Worm (Caenorhabditis elegans) whole organism, mixed stage, embryonic: ENCODE data around the gene srsx-3.

Experiments
- M03D4.4 ChIP-seq: sonication (generic microtip); optimal IDR thresholded peaks from 2 replicates; lab custom pipeline; 2017; ENCODE audit warnings: mild to moderate bottlenecking, missing genetic modification characterization, missing compliant biosample characterization
- bed-3 ChIP-seq: fragments of 200-800 bp; sonication (Bioruptor generic); optimal IDR thresholded peaks from 3 replicates; lab custom pipeline; 2018; ENCODE audit warnings: mild to moderate bottlenecking, missing genetic modification characterization, moderate library complexity, missing compliant biosample characterization
- blmp-1 ChIP-seq: fragments of 150-350 bp; optimal IDR thresholded peaks from 2 replicates; lab custom pipeline; 2014; ENCODE audit warnings: missing biosample characterization, missing genetic modification characterization
- ceh-39 ChIP-seq: fragments of 150-350 bp; optimal IDR thresholded peaks from 2 replicates; lab custom pipeline; 2014; ENCODE audit warnings: missing biosample characterization, missing genetic modification characterization
- ceh-43 ChIP-seq: fragments of 200-800 bp; sonication (Bioruptor generic); optimal IDR thresholded peaks from 2 replicates; lab custom pipeline; 2018; ENCODE audit warnings: mild to moderate bottlenecking, missing genetic modification characterization, moderate library complexity, missing compliant biosample characterization
- ceh-83 ChIP-seq: fragments of 200-800 bp; sonication (Bioruptor generic); optimal IDR thresholded peaks from 2 replicates; lab custom pipeline; 2018; ENCODE audit warnings: mild to moderate bottlenecking, missing genetic modification characterization, missing compliant biosample characterization
- ces-1 ChIP-seq: fragments of 150-350 bp; optimal IDR thresholded peaks from 2 replicates; lab custom pipeline; 2014; ENCODE audit warnings: missing biosample characterization, missing genetic modification reagents, missing genetic modification characterization
- cnd-1 ChIP-seq: fragments of 200-800 bp; sonication (Bioruptor generic); optimal IDR thresholded peaks from 2 replicates; lab custom pipeline; 2018; ENCODE audit warnings: mild to moderate bottlenecking, missing genetic modification characterization, missing compliant biosample characterization
- drap-1 ChIP-seq: fragments of 200-800 bp; sonication (Bioruptor generic); optimal IDR thresholded peaks from 3 replicates; lab custom pipeline; 2018; ENCODE audit warnings: mild to moderate bottlenecking, missing genetic modification characterization, missing compliant biosample characterization
- elt-1 ChIP-seq: sonication (generic microtip); optimal IDR thresholded peaks from 2 replicates; lab custom pipeline; 2017; ENCODE audit warnings: missing genetic modification characterization, mild to moderate bottlenecking, missing compliant biosample characterization, antibody characterized with exemption, moderate library complexity, borderline replicate concordance; ENCODE audit not compliant: insufficient read depth
- elt-3 ChIP-seq: fragments of 150-350 bp; optimal IDR thresholded peaks from 2 replicates; lab custom pipeline; 2014; ENCODE audit warnings: missing biosample characterization, missing genetic modification characterization
- flh-1 ChIP-seq: fragments of 200-800 bp; sonication (Bioruptor generic); optimal IDR thresholded peaks from 2 replicates; lab custom pipeline; 2018; ENCODE audit warnings: mild to moderate bottlenecking, missing genetic modification characterization, moderate library complexity, missing compliant biosample characterization
- ham-2 ChIP-seq: fragments of 200-800 bp; sonication (Bioruptor generic); optimal IDR thresholded peaks from 2 replicates; lab custom pipeline; 2018; ENCODE audit warnings: mild to moderate bottlenecking, missing genetic modification characterization, missing compliant biosample characterization
- hlh-1 ChIP-seq: fragments of 150-350 bp; optimal IDR thresholded peaks from 2 replicates; lab custom pipeline; 2014; ENCODE audit warnings: missing biosample characterization, missing genetic modification reagents, missing genetic modification characterization
- lin-13 ChIP-seq: fragments of 150-350 bp; optimal IDR thresholded peaks from 2 replicates; lab custom pipeline; 2014; ENCODE audit warnings: missing biosample characterization, missing genetic modification characterization
- lin-32 ChIP-seq: fragments of 200-800 bp; sonication (Bioruptor generic); optimal IDR thresholded peaks from 2 replicates; lab custom pipeline; 2018; ENCODE audit warnings: mild to moderate bottlenecking, missing genetic modification characterization, missing compliant biosample characterization
- lsy-2 ChIP-seq: fragments of 150-350 bp; optimal IDR thresholded peaks from 2 replicates; lab custom pipeline; 2014; ENCODE audit warnings: missing biosample characterization, missing genetic modification characterization
- nhr-237 ChIP-seq: fragments of 150-350 bp; optimal IDR thresholded peaks from 2 replicates; lab custom pipeline; 2014; ENCODE audit warnings: missing biosample characterization, missing genetic modification characterization
- nhr-76 ChIP-seq: sonication (generic microtip); optimal IDR thresholded peaks from 2 replicates; lab custom pipeline; 2017; ENCODE audit warnings: missing biosample characterization, missing genetic modification characterization
- pha-4 ChIP-seq: fragments of 150-350 bp; optimal IDR thresholded peaks from 2 replicates; lab custom pipeline; 2018; ENCODE audit warnings: missing biosample characterization, missing genetic modification reagents, missing genetic modification characterization
- sem-2 ChIP-seq: fragments of 200-800 bp; sonication (Bioruptor generic); optimal IDR thresholded peaks from 2 replicates; lab custom pipeline; 2018; ENCODE audit warnings: mild to moderate bottlenecking, missing genetic modification characterization, missing compliant biosample characterization
- snpc-4 ChIP-seq: fragments of 150-350 bp; optimal IDR thresholded peaks from 2 replicates; lab custom pipeline; 2014; ENCODE audit warnings: missing biosample characterization, missing genetic modification characterization
- sptf-1 ChIP-seq: sonication (generic microtip); optimal IDR thresholded peaks from 2 replicates; lab custom pipeline; 2017; ENCODE audit warnings: mild to moderate bottlenecking, missing genetic modification characterization, moderate library complexity, missing compliant biosample characterization
- unc-120 ChIP-seq: sonication (generic microtip); optimal IDR thresholded peaks from 2 replicates; lab custom pipeline; 2017; ENCODE audit warnings: missing genetic modification characterization, missing compliant biosample characterization; ENCODE audit not compliant: poor library complexity, severe bottlenecking
- unc-39 ChIP-seq: fragments of 150-350 bp; optimal IDR thresholded peaks from 2 replicates; lab custom pipeline; 2014; ENCODE audit warnings: missing biosample characterization, missing genetic modification characterization
- unc-62 ChIP-seq: fragments of 150-350 bp; optimal IDR thresholded peaks from 2 replicates; lab custom pipeline; 2014; ENCODE audit warnings: missing biosample characterization, missing genetic modification reagents, missing genetic modification characterization
- zip-8 ChIP-seq: fragments of 150-350 bp; optimal IDR thresholded peaks from 2 replicates; lab custom pipeline; 2014; ENCODE audit warnings: missing biosample characterization, missing genetic modification characterization
- ztf-11 ChIP-seq: fragments of 150-350 bp; optimal IDR thresholded peaks from 2 replicates; lab custom pipeline; 2014; ENCODE audit warnings: missing biosample characterization, missing genetic modification characterization

srsx-3 gene

DNA sequence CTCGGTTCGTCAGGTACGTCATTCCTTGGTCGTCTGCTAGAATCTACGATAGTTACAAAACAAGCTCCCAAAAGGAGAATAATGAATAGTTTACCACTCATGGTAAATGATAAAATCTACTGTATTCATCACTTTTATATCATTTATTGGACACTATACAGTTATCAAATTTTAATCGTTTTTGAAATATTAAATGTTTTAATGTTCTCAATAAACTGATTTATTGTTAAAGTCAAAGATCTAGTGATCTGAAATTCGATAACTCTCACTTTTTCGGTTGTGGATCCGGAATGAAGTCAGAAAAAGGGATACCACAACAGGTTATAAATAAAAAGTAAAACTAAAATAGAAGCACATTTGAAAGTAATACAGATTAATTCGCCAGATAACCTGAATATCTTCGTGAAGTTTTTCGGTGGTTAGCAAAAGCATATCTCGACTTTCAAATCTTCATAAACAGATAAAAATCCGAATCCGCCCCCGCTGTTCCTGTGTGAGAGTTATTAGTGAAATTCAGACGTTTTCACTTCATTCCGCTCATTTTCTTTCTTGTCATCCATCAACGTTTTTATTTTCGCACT, 21.8 kb upstream of the srsx-3 start, which contains the start of the genes clec-217 and F26D11.2:
Gene clec-217 (minus strand): TSS at position 101 of the 581 bp plus-strand sequence.
Gene F26D11.2 (plus strand): TSS at position 531 of the 581 bp plus-strand sequence.
- TF ChIP-seq flh-1 (GFP tag; lab: Kevin White, UChicago) = no peak
- no peak for TF ChIP-seq ceh-39 (tag; lab: Kevin White, UChicago)
- TF ChIP-seq ztf-11 = no peak
- TF ChIP-seq ceh-83 = no peak
- TF ChIP-seq elt-3 (tag; lab: Kevin White, UChicago) = no peak
- no peak for TF ChIP-seq lsy-2
- no peak for TF ChIP-seq sem-2
- TF ChIP-seq ceh-43 (GFP tag; lab: Kevin White, UChicago) = no peak
- TF ChIP-seq cnd-1 (tag; lab: Kevin White, UChicago) = no peak

DNA sequence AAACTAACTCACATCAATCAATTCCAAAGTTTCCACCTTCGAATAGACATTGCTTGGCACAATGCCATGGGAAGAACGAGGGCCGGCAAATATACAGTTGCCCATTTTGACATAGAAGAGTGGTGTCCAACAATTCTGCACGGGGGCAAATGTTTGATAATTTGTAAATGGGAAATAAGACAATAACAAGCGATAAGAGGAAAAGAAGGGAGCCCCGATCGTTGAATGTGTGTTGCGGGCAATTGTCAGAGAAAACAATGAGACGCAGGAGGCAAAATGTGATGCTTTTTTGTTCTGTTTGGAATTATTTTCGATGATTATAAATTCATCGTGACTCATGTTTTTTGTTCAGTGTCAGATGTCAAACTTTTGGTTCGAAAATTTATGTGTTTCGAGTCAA, 19.2 kb upstream of the srsx-3 start, which contains the start of gene pals-34:
Gene pals-34 (minus strand): TSS at position 280 of the 400 bp plus-strand sequence.
- TF ChIP-seq unc-39 (tag; lab: Kevin White, UChicago) (no peak), sem-2 (no peak), zip-8 (no peak), unc-120 (tag; lab: Kevin White, UChicago) (no peak), ceh-39 (tag; lab: Kevin White, UChicago) (no peak), ztf-11 (no peak), elt-3 (tag; lab: Kevin White, UChicago) (no peak), drap-1 (GFP tag; lab: Kevin White, UChicago) (no peak), unc-62 (GFP tag; lab: Kevin White, UChicago) (no peak), nhr-237 (tag; lab: Kevin White, UChicago) (no peak), hlh-1 (no peak), nhr-76 (tag; lab: Kevin White, UChicago) (no peak), lin-13 (tag; lab: Kevin White, UChicago) (no peak), lsy-2 (no peak), flh-1 (GFP tag; lab: Kevin White, UChicago) (no peak)

DNA sequence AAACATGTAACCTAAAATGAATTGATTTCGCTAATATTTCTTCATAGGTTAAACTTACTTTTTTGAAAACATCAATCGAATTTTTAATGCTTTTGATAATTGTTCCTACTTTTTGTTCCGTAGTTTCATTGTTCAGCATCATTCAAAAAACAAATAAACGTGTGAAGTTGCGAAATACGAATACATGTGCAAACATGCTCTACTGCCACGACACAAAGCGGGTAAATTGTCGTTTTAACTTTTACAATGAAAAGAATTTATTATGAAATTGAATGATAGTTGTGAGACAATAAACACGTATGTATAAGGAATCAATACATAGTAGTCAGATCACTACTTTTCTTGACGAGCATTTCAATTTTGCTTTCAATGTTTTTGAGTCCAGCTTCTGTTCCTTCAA, 18.1 kb upstream of the srsx-3 start, which contains the start of gene F26D11.12:
Gene F26D11.12 (minus strand): TSS at position 145 of the 400 bp plus-strand sequence.
- no peak for TF ChIP-seq bed-3
- TF ChIP-seq nhr-237 (tag; lab: Kevin White, UChicago) = no peak
- TF ChIP-seq ztf-11 = no peak
- TF ChIP-seq hlh-1 = no peak
- no peak for TF ChIP-seq unc-120 (tag; lab: Kevin White, UChicago)
- no peak for TF ChIP-seq zip-8
- TF ChIP-seq, all 35 proteins: peak for 0

DNA sequence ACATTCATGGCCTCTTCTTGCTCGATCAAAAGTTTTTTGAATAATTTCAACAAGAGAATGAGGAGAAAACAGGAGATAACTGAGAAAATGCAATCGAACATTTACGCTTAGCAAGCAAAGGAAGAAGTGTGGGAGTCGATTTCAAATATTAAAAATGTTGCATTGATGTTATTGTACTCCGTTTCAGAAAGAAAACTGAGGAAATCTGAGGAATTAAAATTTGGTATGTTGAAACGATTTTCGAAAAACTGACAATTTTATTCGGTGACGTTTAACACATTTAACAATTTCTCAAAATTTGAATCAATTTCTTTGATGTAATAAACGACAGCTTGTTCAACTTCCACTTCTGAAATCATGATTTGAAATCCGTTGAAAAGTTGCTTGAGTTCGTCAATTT, 17.5 kb upstream of the srsx-3 start, which contains the start of gene F26D11.13:
Gene F26D11.13 (minus strand): TSS at position 101 of the 400 bp plus-strand sequence.
- TF ChIP-seq snpc-4 (tag; lab: Kevin White, UChicago) (no peak), ces-1 (GFP tag; lab: Kevin White, UChicago) (no peak), ham-2 (GFP tag; lab: Kevin White, UChicago) (no peak), nhr-237 (tag; lab: Kevin White, UChicago) (no peak), lsy-2 (no peak), zip-8 (no peak)

DNA sequence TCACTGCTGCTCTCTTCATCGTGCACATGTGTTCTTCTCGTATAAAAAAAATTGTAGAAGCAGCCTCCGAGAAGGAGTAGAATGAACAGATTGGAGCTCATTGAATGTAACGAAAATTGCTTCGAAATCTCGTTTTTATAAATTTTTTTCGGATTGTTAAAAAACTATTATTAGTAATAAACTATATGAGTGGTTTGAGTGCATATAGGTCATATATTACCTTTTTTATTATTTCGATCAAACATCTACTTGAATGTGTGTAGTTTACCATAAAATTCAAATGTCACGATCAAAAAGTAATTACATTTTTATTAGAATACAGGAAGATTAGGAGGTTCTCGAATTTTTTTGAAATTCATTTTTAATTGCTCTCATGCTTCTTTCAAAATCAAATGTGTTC, 15.8 kb upstream of the srsx-3 start, which contains the start of gene clec-216:
Gene clec-216 (minus strand): TSS at position 101 of the 400 bp plus-strand sequence.
- TF ChIP-seq cnd-1 (tag; lab: Kevin White, UChicago) (no peak), sptf-1 (tag; lab: Kevin White, UChicago) (no peak), unc-120 (tag; lab: Kevin White, UChicago) (no peak), drap-1 (GFP tag; lab: Kevin White, UChicago) (no peak), lin-32 (GFP tag; lab: Kevin White, UChicago) (no peak), zip-8 (no peak), pha-4 (tag; lab: Kevin White, UChicago) (no peak), M03D4.4 (no peak), flh-1 (GFP tag; lab: Kevin White, UChicago) (no peak), snpc-4 (tag; lab: Kevin White, UChicago) (no peak), lin-13 (tag; lab: Kevin White, UChicago) (no peak)

DNA sequence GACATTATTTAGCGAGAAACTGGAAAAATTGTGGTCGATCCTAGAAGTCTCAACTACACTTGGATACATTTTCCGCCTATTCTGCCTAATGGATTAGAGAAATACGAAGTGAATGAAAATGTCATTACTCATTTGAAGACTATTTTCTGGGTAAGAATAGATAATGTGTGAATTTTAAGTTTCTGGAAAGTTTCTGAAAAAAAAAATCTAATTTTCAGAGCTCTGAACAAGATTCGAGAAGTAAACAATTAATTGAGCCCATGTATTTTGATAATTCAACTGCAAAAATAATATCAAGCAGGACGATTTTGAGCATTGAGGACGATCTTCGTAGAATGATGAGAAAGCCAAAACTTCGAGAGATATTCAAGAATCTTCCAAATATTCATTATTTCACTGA, 9.2 kb upstream of the srsx-3 start:
- TF ChIP-seq bed-3 = no peak
- TF ChIP-seq ceh-39 (tag; lab: Kevin White, UChicago) = no peak
- TF ChIP-seq ztf-11 = no peak
- TF ChIP-seq elt-1 = no peak
- no peak for TF ChIP-seq blmp-1 (tag; lab: Kevin White, UChicago)
- TF ChIP-seq ceh-83 = no peak
- no peak for TF ChIP-seq ces-1 (GFP tag; lab: Kevin White, UChicago)
